Worm (Caenorhabditis elegans) whole organism, L4/young adult: ENCODE results near the gene Y54F10BM.3.

ENCODE experiments used
- dao-5 ChIP-seq: sonication (generic microtip); optimal IDR thresholded peaks from 2 replicates; lab custom pipeline; 2016; ENCODE audit warnings: missing genotype, missing genetic modification characterization, moderate library complexity, missing compliant biosample characterization
- him-1 ChIP-seq: sonication (generic microtip); optimal IDR thresholded peaks from 2 replicates; lab custom pipeline; 2016; ENCODE audit warnings: missing genotype, missing genetic modification reagents, missing genetic modification characterization, missing compliant biosample characterization

DNA sequence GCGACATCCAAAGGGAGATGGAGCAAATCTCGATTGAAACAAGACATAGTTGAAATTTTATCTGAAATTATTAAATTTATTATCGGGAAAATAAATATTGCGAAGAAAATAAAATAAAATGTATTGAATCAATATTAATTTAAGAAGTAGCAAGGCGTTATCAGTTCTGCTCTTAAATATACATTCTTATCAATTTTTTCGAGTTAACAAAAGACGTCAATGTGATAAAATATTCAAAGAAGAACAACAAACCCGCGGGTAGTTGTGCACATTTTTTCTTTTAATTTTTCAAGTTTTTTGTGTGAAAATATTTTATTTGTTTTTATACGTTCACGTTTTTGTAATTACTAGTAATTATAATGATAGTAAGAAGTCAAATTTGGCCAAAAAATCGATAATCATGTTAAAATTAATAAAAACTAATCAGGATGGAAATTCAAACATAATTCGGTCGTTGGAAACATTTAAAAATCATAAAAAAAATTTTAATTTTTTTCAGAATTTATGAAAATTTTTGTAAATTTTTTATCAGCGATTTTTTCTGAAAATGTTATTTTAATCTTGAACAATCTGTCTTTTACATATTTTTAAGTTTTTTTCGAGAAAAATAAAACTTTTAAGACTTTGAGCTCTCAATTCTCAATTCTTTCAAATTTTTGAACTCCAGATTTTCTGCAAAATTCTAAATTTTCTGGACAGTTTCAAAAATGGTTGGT is 15.7 kb upstream of the Y54F10BM.3 start, which contains the start of gene fbxa-9:
- no peak for TF ChIP-seq him-1 (tag; lab: Kevin White, UChicago)
- no peak for TF ChIP-seq dao-5 (tag; lab: Kevin White, UChicago)
